Worm (Caenorhabditis elegans) whole organism, L4 larva: ENCODE measurements around the gene sax-3.

ENCODE experiments used
- F10B5.3 ChIP-seq: sonication (generic microtip); optimal IDR thresholded peaks from 2 replicates; lab custom pipeline; 2016; ENCODE audit warnings: mild to moderate bottlenecking, missing genetic modification characterization, missing compliant biosample characterization
- T20F7.1 ChIP-seq: fragments of 200-800 bp; sonication (Bioruptor generic); optimal IDR thresholded peaks from 2 replicates; lab custom pipeline; 2018; ENCODE audit warnings: mild to moderate bottlenecking, missing genetic modification characterization, missing compliant biosample characterization
- T26A8.4 ChIP-seq: fragments of 200-800 bp; sonication (Bioruptor generic); IDR thresholded peaks from 2 replicates; pipeline ENCODE4 v1.3.6; 2022; ENCODE audit warnings: missing genetic modification characterization, missing compliant biosample characterization
- Y105C5A.15 ChIP-seq: fragments of 200-800 bp; sonication (Bioruptor generic); IDR thresholded peaks from 2 replicates; pipeline ENCODE4 v1.3.6; 2022; ENCODE audit warnings: missing genetic modification characterization, missing compliant biosample characterization
- aha-1 ChIP-seq: fragments of 150-350 bp; peaks from one replicate; lab custom pipeline; 2014; ENCODE audit warnings: missing biosample characterization, missing genetic modification characterization
- aly-2 ChIP-seq: sonication (generic microtip); optimal IDR thresholded peaks from 2 replicates; lab custom pipeline; 2018; ENCODE audit warnings: missing biosample characterization, missing genetic modification characterization
- arid-1 ChIP-seq: fragments of 200-800 bp; sonication (Bioruptor generic); conservative IDR thresholded peaks from 2 replicates; pipeline ENCODE4 v1.3.6; 2022; ENCODE audit warnings: missing genetic modification reagents, missing genetic modification characterization, missing compliant biosample characterization
- ceh-20 ChIP-seq: fragments of 200-800 bp; sonication (Bioruptor generic); IDR thresholded peaks from 2 replicates; pipeline ENCODE4 v1.3.6; 2022; ENCODE audit warnings: missing genetic modification reagents, missing genetic modification characterization, missing compliant biosample characterization
- ceh-44 ChIP-seq: fragments of 200-800 bp; sonication (Bioruptor generic); IDR thresholded peaks from 2 replicates; pipeline ENCODE4 v1.3.6; 2022; ENCODE audit warnings: missing genetic modification reagents, missing genetic modification characterization, missing compliant biosample characterization
- ceh-82 ChIP-seq: sonication (generic microtip); optimal IDR thresholded peaks from 2 replicates; lab custom pipeline; 2017; ENCODE audit warnings: missing biosample characterization, missing genetic modification characterization
- ces-1 ChIP-seq: fragments of 150-350 bp; sonication (generic microtip); optimal IDR thresholded peaks from 4 replicates; lab custom pipeline; 2014; ENCODE audit warnings: missing biosample characterization, missing genetic modification reagents, missing genetic modification characterization
- daf-16 ChIP-seq, 3 experiments: sonication (generic microtip); optimal IDR thresholded peaks; 2 replicates each; lab custom pipeline; 2016 to 2017; ENCODE audit warnings: missing genetic modification characterization in 3 of 3, missing genetic modification reagents in 3 of 3, mild to moderate bottlenecking in 2 of 3, missing compliant biosample characterization in 2 of 3, missing biosample characterization in 1 of 3, moderate library complexity in 1 of 3
- daf-19 ChIP-seq: fragments of 200-800 bp; sonication (Bioruptor generic); conservative IDR thresholded peaks from 2 replicates; pipeline ENCODE4 v1.3.6; 2022; ENCODE audit warnings: missing genetic modification characterization, missing compliant biosample characterization
- dmd-8 ChIP-seq: fragments of 200-800 bp; sonication (Bioruptor generic); IDR thresholded peaks from 2 replicates; pipeline ENCODE4 v1.3.6; 2022; ENCODE audit warnings: missing genetic modification characterization, missing compliant biosample characterization
- dmd-9 ChIP-seq: fragments of 200-800 bp; sonication (Bioruptor generic); IDR thresholded peaks from 2 replicates; pipeline ENCODE4 v1.3.6; 2022; ENCODE audit warnings: missing genetic modification reagents, missing genetic modification characterization, missing compliant biosample characterization
- duxl-1 ChIP-seq: sonication (generic microtip); optimal IDR thresholded peaks from 2 replicates; lab custom pipeline; 2016; ENCODE audit warnings: mild to moderate bottlenecking, missing genetic modification characterization, moderate library complexity, missing compliant biosample characterization; ENCODE audit not compliant: poor library complexity
- egl-27 ChIP-seq: sonication (generic microtip); optimal IDR thresholded peaks from 3 replicates; lab custom pipeline; 2017; ENCODE audit warnings: missing biosample characterization, missing genetic modification reagents, missing genetic modification characterization
- fkh-10 ChIP-seq: fragments of 150-350 bp; optimal IDR thresholded peaks from 2 replicates; lab custom pipeline; 2014; ENCODE audit warnings: missing biosample characterization, missing genetic modification reagents, missing genetic modification characterization
- hif-1 ChIP-seq, 2 experiments: sonication (generic microtip); optimal IDR thresholded peaks; 2 replicates each; lab custom pipeline; 2016 to 2017; ENCODE audit warnings: missing compliant biosample characterization in 2 of 2, missing genetic modification characterization in 2 of 2, missing genetic modification reagents in 2 of 2, missing genotype in 2 of 2, mild to moderate bottlenecking in 1 of 2
- hlh-11 ChIP-seq: fragments of 200-800 bp; sonication (Bioruptor generic); optimal IDR thresholded peaks from 2 replicates; lab custom pipeline; 2018; ENCODE audit warnings: mild to moderate bottlenecking, missing genetic modification characterization, missing compliant biosample characterization
- hlh-30 ChIP-seq: sonication (generic microtip); optimal IDR thresholded peaks from 2 replicates; lab custom pipeline; 2017; ENCODE audit warnings: antibody characterized with exemption, mild to moderate bottlenecking, missing genetic modification characterization, missing compliant biosample characterization; ENCODE audit not compliant: insufficient read depth
- hmg-1.1 ChIP-seq: fragments of 200-800 bp; sonication (Bioruptor generic); IDR thresholded peaks from 2 replicates; pipeline ENCODE4 v1.3.6; 2022; ENCODE audit warnings: missing genetic modification reagents, missing genetic modification characterization, missing compliant biosample characterization
- jun-1 ChIP-seq: fragments of 150-350 bp; optimal IDR thresholded peaks from 2 replicates; lab custom pipeline; 2014; ENCODE audit warnings: missing biosample characterization, missing genetic modification reagents, missing genetic modification characterization
- lim-7 ChIP-seq: fragments of 200-800 bp; sonication (Bioruptor generic); IDR thresholded peaks from 2 replicates; pipeline ENCODE4 v1.3.6; 2022; ENCODE audit warnings: missing genetic modification characterization, missing compliant biosample characterization
- lin-29 ChIP-seq: fragments of 200-800 bp; sonication (Bioruptor generic); IDR thresholded peaks from 2 replicates; pipeline ENCODE4 v1.3.6; 2022; ENCODE audit warnings: missing genetic modification reagents, missing genetic modification characterization, missing compliant biosample characterization
- lin-38 ChIP-seq: fragments of 200-800 bp; sonication (Bioruptor generic); IDR thresholded peaks from 2 replicates; pipeline ENCODE4 v1.3.6; 2022; ENCODE audit warnings: missing genetic modification reagents, missing genetic modification characterization, missing compliant biosample characterization
- lin-39 ChIP-seq: fragments of 150-350 bp; optimal IDR thresholded peaks from 2 replicates; lab custom pipeline; 2014; ENCODE audit warnings: missing biosample characterization, missing genetic modification reagents, missing genetic modification characterization
- madf-5 ChIP-seq, 2 experiments: fragments of 200-800 bp; sonication (Bioruptor generic); IDR thresholded peaks; 2 replicates each; pipeline ENCODE4 v1.3.6; 2022; ENCODE audit warnings: missing compliant biosample characterization in 2 of 2, missing genetic modification characterization in 2 of 2
- madf-9 ChIP-seq: fragments of 200-800 bp; sonication (Bioruptor generic); conservative IDR thresholded peaks from 2 replicates; pipeline ENCODE4 v1.3.6; 2022; ENCODE audit warnings: missing genetic modification reagents, missing genetic modification characterization, missing compliant biosample characterization
- mdl-1 ChIP-seq, 2 experiments: fragments of 150-350 bp in 1 of 2; sonication (generic microtip) in 1 of 2; optimal IDR thresholded peaks; 2 replicates each; lab custom pipeline; 2014 to 2017; ENCODE audit warnings: missing biosample characterization in 2 of 2, missing genetic modification characterization in 2 of 2
- nhr-10 ChIP-seq: fragments of 150-350 bp; optimal IDR thresholded peaks from 2 replicates; lab custom pipeline; 2014; ENCODE audit warnings: missing biosample characterization, missing genetic modification characterization
- nhr-11 ChIP-seq: fragments of 150-350 bp; optimal IDR thresholded peaks from 2 replicates; lab custom pipeline; 2014; ENCODE audit warnings: missing biosample characterization, missing genetic modification characterization
- nhr-237 ChIP-seq: sonication (generic microtip); optimal IDR thresholded peaks from 2 replicates; lab custom pipeline; 2017; ENCODE audit warnings: missing biosample characterization, missing genetic modification characterization
- nhr-25 ChIP-seq: sonication (generic microtip); optimal IDR thresholded peaks from 2 replicates; lab custom pipeline; 2017; ENCODE audit warnings: missing genetic modification characterization, mild to moderate bottlenecking, missing compliant biosample characterization, antibody characterized with exemption, moderate library complexity, borderline replicate concordance; ENCODE audit not compliant: insufficient read depth
- nhr-28 ChIP-seq: fragments of 150-350 bp; optimal IDR thresholded peaks from 2 replicates; lab custom pipeline; 2014; ENCODE audit warnings: missing biosample characterization, missing genetic modification characterization
- nhr-42 ChIP-seq: fragments of 200-800 bp; sonication (Bioruptor generic); IDR thresholded peaks from 2 replicates; pipeline ENCODE4 v1.3.6; 2022; ENCODE audit warnings: missing genetic modification characterization, missing compliant biosample characterization
- nhr-76 ChIP-seq: fragments of 150-350 bp; optimal IDR thresholded peaks from 2 replicates; lab custom pipeline; 2014; ENCODE audit warnings: missing biosample characterization, missing genetic modification characterization
- snpc-1.2 ChIP-seq: fragments of 200-800 bp; sonication (Bioruptor generic); IDR thresholded peaks from 2 replicates; pipeline ENCODE4 v1.3.6; 2022; ENCODE audit warnings: missing genetic modification reagents, missing genetic modification characterization, missing compliant biosample characterization
- snpc-4 ChIP-seq: fragments of 150-350 bp; optimal IDR thresholded peaks from 2 replicates; lab custom pipeline; 2014; ENCODE audit warnings: missing biosample characterization, missing genetic modification characterization
- tag-97 ChIP-seq: fragments of 200-800 bp; sonication (Bioruptor generic); IDR thresholded peaks from 2 replicates; pipeline ENCODE4 v1.3.6; 2022; ENCODE audit warnings: missing genetic modification characterization, missing compliant biosample characterization
- unc-130 ChIP-seq: sonication (generic microtip); optimal IDR thresholded peaks from 2 replicates; lab custom pipeline; 2016; ENCODE audit warnings: missing genetic modification reagents, missing genetic modification characterization, missing compliant biosample characterization
- unc-39 ChIP-seq: sonication (generic microtip); optimal IDR thresholded peaks from 2 replicates; lab custom pipeline; 2017; ENCODE audit warnings: missing biosample characterization, missing genetic modification characterization
- unc-62 ChIP-seq, 3 experiments: fragments of 150-350 bp in 1 of 3; sonication (generic microtip); optimal IDR thresholded peaks in 2 of 3; peaks in 1 of 3; 1 replicate in 1 of 3; 2 replicates in 2 of 3; lab custom pipeline; 2014 to 2017; ENCODE audit warnings: missing biosample characterization in 3 of 3, missing genetic modification characterization in 3 of 3, missing genetic modification reagents in 3 of 3, missing genotype in 1 of 3
- vab-7 ChIP-seq: fragments of 200-800 bp; sonication (Bioruptor generic); IDR thresholded peaks from 2 replicates; pipeline ENCODE4 v1.3.6; 2022; ENCODE audit warnings: missing genetic modification reagents, missing genetic modification characterization, missing compliant biosample characterization
- zfp-2 ChIP-seq: sonication (generic microtip); optimal IDR thresholded peaks from 2 replicates; lab custom pipeline; 2016; ENCODE audit warnings: mild to moderate bottlenecking, missing genetic modification characterization, missing compliant biosample characterization
- zfp-3 ChIP-seq: fragments of 200-800 bp; sonication (Bioruptor generic); conservative IDR thresholded peaks from 2 replicates; pipeline ENCODE4 v1.3.6; 2022; ENCODE audit warnings: missing genetic modification reagents, missing genetic modification characterization, missing compliant biosample characterization
- ztf-11 ChIP-seq: fragments of 150-350 bp; optimal IDR thresholded peaks from 2 replicates; lab custom pipeline; 2014; ENCODE audit warnings: missing biosample characterization, missing genetic modification characterization

The sax-3 gene

ce11 chrX:3455561-3455960, 10.2 kb downstream of the sax-3 start:
- no peak for TF ChIP-seq ceh-44
- TF ChIP-seq snpc-1.2 (GFP tag; lab: Robert Waterston, UW): no peak
- no peak for TF ChIP-seq mdl-1 (tag; optimal IDR thresholded peaks at IDR 0.05; lab: Kevin White, UChicago)
- TF ChIP-seq nhr-11 (tag; lab: Kevin White, UChicago): peak; percentile 61
- TF ChIP-seq unc-130 (GFP tag; lab: Kevin White, UChicago): no peak
- no peak for TF ChIP-seq lim-7
- TF ChIP-seq dmd-8 (GFP tag; lab: Robert Waterston, UW): no peak
- TF ChIP-seq daf-19 (GFP tag; lab: Robert Waterston, UW): no peak
- no peak for TF ChIP-seq madf-9 (GFP tag; lab: Robert Waterston, UW)
- TF ChIP-seq madf-5 (GFP tag; IDR thresholded peaks at IDR 0.05; lab: Robert Waterston, UW): no peak
- no peak for TF ChIP-seq jun-1 (tag; lab: Kevin White, UChicago)
- TF ChIP-seq lin-29 (GFP tag; lab: Robert Waterston, UW): no peak
- TF ChIP-seq nhr-237 (tag; lab: Kevin White, UChicago): no peak
- no peak for TF ChIP-seq ceh-82 (tag; lab: Kevin White, UChicago)
- no peak for TF ChIP-seq duxl-1 (tag; lab: Kevin White, UChicago)
- no peak for TF ChIP-seq egl-27 (tag; lab: Kevin White, UChicago)
- TF ChIP-seq dmd-9 (GFP tag; lab: Robert Waterston, UW): no peak
- TF ChIP-seq aly-2 (tag; lab: Kevin White, UChicago): no peak
- TF ChIP-seq ces-1 (GFP tag; lab: Kevin White, UChicago): no peak
- TF ChIP-seq nhr-28 (tag; lab: Kevin White, UChicago): no peak
- no peak for TF ChIP-seq T20F7.1 (GFP tag; lab: Kevin White, UChicago)
- TF ChIP-seq hlh-11 (tag; lab: Kevin White, UChicago): peak; percentile 38
- TF ChIP-seq ceh-20 (GFP tag; lab: Robert Waterston, UW): peak; percentile 83; the same call in 1 of the 2 replicates
- no peak for TF ChIP-seq nhr-42 (GFP tag; lab: Robert Waterston, UW)
- TF ChIP-seq fkh-10: no peak
- no peak for TF ChIP-seq lin-38
- no peak for TF ChIP-seq zfp-3
- 0 out of 2 replicates have a peak, but pooled peaks have one; percentile 20 for TF ChIP-seq hmg-1.1 (GFP tag; lab: Robert Waterston, UW)
- TF ChIP-seq unc-62 (GFP tag; optimal IDR thresholded peaks at IDR 0.05 in 1 of 2; lab: Kevin White, UChicago): no peak
- no peak for TF ChIP-seq unc-62 (tag; optimal IDR thresholded peaks at IDR 0.05; lab: Kevin White, UChicago)
- TF ChIP-seq unc-39 (tag; lab: Kevin White, UChicago): no peak
- no peak for TF ChIP-seq vab-7 (GFP tag; lab: Robert Waterston, UW)
- TF ChIP-seq nhr-25: no peak
- TF ChIP-seq F10B5.3 (tag; lab: Kevin White, UChicago): no peak
- TF ChIP-seq snpc-4 (tag; lab: Kevin White, UChicago): no peak
- TF ChIP-seq tag-97 (GFP tag; lab: Robert Waterston, UW): no peak
- TF ChIP-seq T26A8.4 (GFP tag; lab: Robert Waterston, UW): no peak
- no peak for TF ChIP-seq aha-1 (tag; lab: Kevin White, UChicago)
- TF ChIP-seq nhr-10 (tag; lab: Kevin White, UChicago): no peak
- no peak for TF ChIP-seq ztf-11
- peak in 1 of 2 experiments; percentile 66 for TF ChIP-seq daf-16 (GFP tag; optimal IDR thresholded peaks at IDR 0.05; lab: Kevin White, UChicago)
- TF ChIP-seq daf-16 (tag; optimal IDR thresholded peaks at IDR 0.05; lab: Kevin White, UChicago): no peak
- TF ChIP-seq Y105C5A.15 (GFP tag; lab: Robert Waterston, UW): no peak
- no peak for TF ChIP-seq hif-1 (tag; optimal IDR thresholded peaks at IDR 0.05; lab: Kevin White, UChicago)
- no peak for TF ChIP-seq zfp-2 (tag; lab: Kevin White, UChicago)
- TF ChIP-seq hlh-30 (tag; lab: Kevin White, UChicago): no peak
- TF ChIP-seq lin-39: peak; percentile 77
- no peak for TF ChIP-seq nhr-76 (tag; lab: Kevin White, UChicago)
- no peak for TF ChIP-seq arid-1 (GFP tag; lab: Robert Waterston, UW)
- TF ChIP-seq, all 104 proteins: peak for 6
